Worm (Caenorhabditis elegans): ENCODE measurements around the gene F54D5.7.
A peak's percentile ranks its signal among the peaks of the same experiment; 100 is the strongest.

F54D5.7 gene

DNA sequence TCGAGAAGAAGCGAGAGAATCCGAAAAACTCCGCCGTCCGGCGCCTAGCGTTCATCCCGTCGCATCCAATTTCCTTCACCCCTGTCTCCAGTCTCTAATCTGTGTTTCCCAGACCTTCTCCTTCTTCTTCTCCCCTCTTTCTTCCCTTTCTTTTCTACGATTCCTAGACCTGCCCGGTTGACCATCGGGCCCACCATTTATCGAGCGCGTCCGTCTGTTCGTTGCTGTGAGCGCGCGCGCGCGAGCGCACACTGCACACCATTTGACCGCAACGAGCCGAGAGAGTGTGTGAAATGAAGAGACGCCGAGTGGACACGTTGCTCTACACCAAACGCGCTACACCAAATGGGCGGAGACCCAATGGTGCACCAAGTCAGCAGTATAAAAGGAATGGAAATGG lies 10.2 kb upstream of the F54D5.7 start (continued):
- TF ChIP-seq sea-2 (GFP tag; IDR thresholded peaks at IDR 0.05): no peak
- TF ChIP-seq rec-8 (tag; optimal IDR thresholded peaks at IDR 0.05): no peak
- TF ChIP-seq ztf-3 (GFP tag; optimal IDR thresholded peaks at IDR 0.05): no peak
- no peak for TF ChIP-seq attf-5 (GFP tag; optimal IDR thresholded peaks at IDR 0.05)
- no peak for TF ChIP-seq madf-10 (tag; optimal IDR thresholded peaks at IDR 0.05)
- TF ChIP-seq mel-28 (tag; optimal IDR thresholded peaks at IDR 0.05; ENCODE audit: borderline replicate concordance): no peak
- TF ChIP-seq ztf-18 (tag; optimal IDR thresholded peaks at IDR 0.05): peak; percentile 2
- peak; percentile 89 for TF ChIP-seq snpc-3.4 (tag; optimal IDR thresholded peaks at IDR 0.05)
- TF ChIP-seq hlh-12 (tag; optimal IDR thresholded peaks at IDR 0.05): no peak
- no peak for TF ChIP-seq ZK185.1 (tag; optimal IDR thresholded peaks at IDR 0.05; ENCODE audit: poor library complexity, severe bottlenecking)
- TF ChIP-seq bed-1 (GFP tag; IDR thresholded peaks at IDR 0.05): no peak
- TF ChIP-seq F39B2.1 (GFP tag; IDR thresholded peaks at IDR 0.05): no peak
- peak; percentile 44 for TF ChIP-seq hrde-1 (tag; optimal IDR thresholded peaks at IDR 0.05; ENCODE audit: borderline replicate concordance)
- no peak for TF ChIP-seq snpc-1.3 (tag; optimal IDR thresholded peaks at IDR 0.05; ENCODE audit: insufficient read depth)
- TF ChIP-seq zfh-2 (GFP tag; conservative IDR thresholded peaks at IDR 0.05): peak; percentile 85
- 0 out of 2 replicates have a peak, but pooled peaks have one; percentile 51 for TF ChIP-seq ztf-28 (GFP tag; IDR thresholded peaks at IDR 0.05)
- no peak for TF ChIP-seq nhr-27 (tag; optimal IDR thresholded peaks at IDR 0.05)
- no peak for TF ChIP-seq F57A8.1 (GFP tag; optimal IDR thresholded peaks at IDR 0.05)
- peak; percentile 78 for TF ChIP-seq mcd-1 (GFP tag; IDR thresholded peaks at IDR 0.05)
- TF ChIP-seq ztf-6 (GFP tag; IDR thresholded peaks at IDR 0.05): no peak
- TF ChIP-seq lsy-27 (tag; optimal IDR thresholded peaks at IDR 0.05; ENCODE audit: borderline replicate concordance, insufficient read depth): no peak
- TF ChIP-seq lin-35 (GFP tag; optimal IDR thresholded peaks at IDR 0.05): peak in 2 of 3 experiments; percentile 38 to 44
- peak; percentile 72 for TF ChIP-seq unc-130 (GFP tag; optimal IDR thresholded peaks at IDR 0.05)
- no peak for TF ChIP-seq somi-1 (GFP tag; optimal IDR thresholded peaks at IDR 0.05)
- TF ChIP-seq F22D6.2 (tag; optimal IDR thresholded peaks at IDR 0.05): no peak
- TF ChIP-seq dpff-1 (tag; optimal IDR thresholded peaks at IDR 0.05): no peak
- no peak for TF ChIP-seq ztf-22 (GFP tag; optimal IDR thresholded peaks at IDR 0.05)
- TF ChIP-seq F10E7.11 (tag; optimal IDR thresholded peaks at IDR 0.05): no peak

DNA sequence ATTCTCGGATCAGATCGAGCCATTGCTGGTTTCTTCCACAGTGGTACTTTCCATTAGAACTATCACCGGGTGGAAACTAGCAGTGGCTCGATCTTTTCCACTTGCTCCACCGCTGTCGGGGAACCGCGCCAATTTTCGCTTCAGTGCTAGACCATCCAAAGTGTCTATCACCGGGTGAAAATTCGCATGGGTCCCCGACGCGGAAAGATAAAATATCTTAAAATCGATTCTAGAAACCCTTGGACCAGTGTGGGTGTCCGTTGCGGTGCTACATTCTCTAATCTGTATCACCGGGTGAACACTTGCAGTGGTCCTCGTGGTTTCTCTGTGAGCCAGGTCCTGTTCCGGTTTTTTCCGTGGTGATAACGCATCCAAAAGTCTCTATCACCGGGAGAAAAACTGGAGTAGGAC lies 9.7 kb upstream of the F54D5.7 start:
- TF ChIP-seq hlh-12 (tag; optimal IDR thresholded peaks at IDR 0.05): no peak
- TF ChIP-seq nfyb-1 (GFP tag; IDR thresholded peaks at IDR 0.05): 0 out of 2 replicates have a peak, but pooled peaks have one; percentile 12
- no peak for TF ChIP-seq nhr-90 (tag; optimal IDR thresholded peaks at IDR 0.05)
- TF ChIP-seq nhr-27 (tag; optimal IDR thresholded peaks at IDR 0.05): no peak
- TF ChIP-seq cebp-2 (GFP tag; IDR thresholded peaks at IDR 0.05): no peak
- no peak for TF ChIP-seq snpc-1.1 (tag; optimal IDR thresholded peaks at IDR 0.05; ENCODE audit: insufficient read depth)
- no peak for TF ChIP-seq attf-6 (GFP tag; IDR thresholded peaks at IDR 0.05)
- TF ChIP-seq lir-1 (GFP tag; conservative IDR thresholded peaks at IDR 0.05): 0 out of 2 replicates have a peak, but pooled peaks have one; percentile 10
- no peak for TF ChIP-seq egl-44 (GFP tag; IDR thresholded peaks at IDR 0.05)
- 0 out of 2 replicates have a peak, but pooled peaks have one; percentile 3 for TF ChIP-seq zfh-2 (GFP tag; conservative IDR thresholded peaks at IDR 0.05)
- TF ChIP-seq ztf-25 (GFP tag; IDR thresholded peaks at IDR 0.05): 0 out of 2 replicates have a peak, but pooled peaks have one; percentile 43
- no peak for TF ChIP-seq B0035.1 (tag; optimal IDR thresholded peaks at IDR 0.05)
- no peak for TF ChIP-seq F57A8.1 (GFP tag; optimal IDR thresholded peaks at IDR 0.05)
- no peak for TF ChIP-seq athp-1 (tag; optimal IDR thresholded peaks at IDR 0.05)
- TF ChIP-seq B0336.3 (GFP tag; IDR thresholded peaks at IDR 0.05): 0 out of 2 replicates have a peak, but pooled peaks have one; percentile 24
